Worm (Caenorhabditis elegans): ENCODE results near the gene srt-42.

srt-42 gene

ce11 chrV:1794218-1794617 is 13.0 kb upstream of the srt-42 start, which contains the start of gene F36H9.1:
F36H9.1 (plus strand) TSS chrV:1794518.
- TF ChIP-seq Y5F2A.4 (GFP tag; optimal IDR thresholded peaks at IDR 0.05) = no peak
- TF ChIP-seq lin-38 (GFP tag; IDR thresholded peaks at IDR 0.05) = no peak
- TF ChIP-seq ceh-82 (tag; optimal IDR thresholded peaks at IDR 0.05) = no peak
- no peak for TF ChIP-seq fos-1 (tag; optimal IDR thresholded peaks at IDR 0.05)
- TF ChIP-seq unc-130 (GFP tag; optimal IDR thresholded peaks at IDR 0.05) = no peak
- no peak for TF ChIP-seq ctbp-1 (GFP tag; IDR thresholded peaks at IDR 0.05)
- TF ChIP-seq daf-19 (GFP tag; conservative IDR thresholded peaks at IDR 0.05) = no peak

ce11 chrV:1797900-1798299 is 9.4 kb upstream of the srt-42 start, which contains the start of gene F36H9.10:
F36H9.10 (plus strand) TSS chrV:1798200.
- TF ChIP-seq dve-1 (tag; optimal IDR thresholded peaks at IDR 0.05; ENCODE audit: insufficient read depth) = no peak
- 0 out of 2 replicates have a peak, but pooled peaks have one; percentile 28 for TF ChIP-seq set-16 (GFP tag; IDR thresholded peaks at IDR 0.05)
- no peak for TF ChIP-seq F44E2.7 (GFP tag; IDR thresholded peaks at IDR 0.05)

- no peak for TF ChIP-seq fos-1 (tag; optimal IDR thresholded peaks at IDR 0.05)
- no peak for TF ChIP-seq nhr-76 (tag; optimal IDR thresholded peaks at IDR 0.05)
- no peak for TF ChIP-seq saeg-2 (GFP tag; IDR thresholded peaks at IDR 0.05)
- no peak for TF ChIP-seq lin-29 (GFP tag; IDR thresholded peaks at IDR 0.05)
- TF ChIP-seq vab-7 (GFP tag; IDR thresholded peaks at IDR 0.05) = no peak
- TF ChIP-seq mes-2 (tag; optimal IDR thresholded peaks at IDR 0.05; ENCODE audit: poor library complexity, severe bottlenecking) = no peak
- TF ChIP-seq mxl-2 (GFP tag; conservative IDR thresholded peaks at IDR 0.05) = no peak
- TF ChIP-seq lin-39 (tag; optimal IDR thresholded peaks at IDR 0.05) = no peak
- no peak for TF ChIP-seq arid-1 (GFP tag; conservative IDR thresholded peaks at IDR 0.05)
Measured at ce11 chrV:1803043-1803442, 4.2 kb upstream of the srt-42 start, which contains the start of gene srt-41. srt-41 (minus strand) TSS chrV:1803143.

- TF ChIP-seq F26F4.8 (GFP tag; conservative IDR thresholded peaks at IDR 0.05) (no peak), pha-4 (GFP tag; IDR thresholded peaks at IDR 0.05) (no peak), pha-4 (tag; optimal IDR thresholded peaks at IDR 0.05) (peak; percentile 5), Y75B8A.6 (GFP tag; IDR thresholded peaks at IDR 0.05) (no peak), zip-2 (tag; optimal IDR thresholded peaks at IDR 0.05) (no peak), dpl-1 (GFP tag; optimal IDR thresholded peaks at IDR 0.05) (no peak), nhr-48 (tag; optimal IDR thresholded peaks at IDR 0.05) (no peak), aly-2 (tag; optimal IDR thresholded peaks at IDR 0.05) (no peak), zfp-3 (GFP tag; conservative IDR thresholded peaks at IDR 0.05) (0 out of 2 replicates have a peak, but pooled peaks have one; percentile 56), madf-9 (GFP tag; conservative IDR thresholded peaks at IDR 0.05) (no peak), nhr-11 (tag; optimal IDR thresholded peaks at IDR 0.05) (no peak), madf-5 (GFP tag; IDR thresholded peaks at IDR 0.05) (0 out of 4 replicates have a peak, but pooled peaks of 1 of the 2 experiments have one; percentile 5), zip-11 (GFP tag; IDR thresholded peaks at IDR 0.05) (no peak), lsy-2 (tag; optimal IDR thresholded peaks at IDR 0.05) (no peak), Y105C5A.15 (GFP tag; IDR thresholded peaks at IDR 0.05) (no peak)
Measured at ce11 chrV:1804034-1804542, 3.2 kb upstream of the srt-42 start.
